Worm (Caenorhabditis elegans) whole organism, young adult: ENCODE measurements around the gene egg-3.

Source experiments
- B0019.2 ChIP-seq: fragments of 200-800 bp; sonication (Bioruptor generic); conservative IDR thresholded peaks from 2 replicates; pipeline ENCODE4 v1.3.6; 2022; ENCODE audit warnings: missing genetic modification reagents, missing genetic modification characterization, missing compliant biosample characterization
- B0035.1 ChIP-seq: sonication (generic microtip); optimal IDR thresholded peaks from 2 replicates; lab custom pipeline; 2016; ENCODE audit warnings: missing genetic modification characterization, mild to moderate bottlenecking, missing compliant biosample characterization, missing genotype, missing genetic modification reagents
- B0261.1 ChIP-seq: sonication (generic microtip); optimal IDR thresholded peaks from 2 replicates; lab custom pipeline; 2016; ENCODE audit warnings: mild to moderate bottlenecking, missing genetic modification characterization, moderate library complexity, missing compliant biosample characterization
- B0336.3 ChIP-seq: fragments of 200-800 bp; sonication (Bioruptor generic); IDR thresholded peaks from 2 replicates; pipeline ENCODE4 v1.3.6; 2022; ENCODE audit warnings: missing genetic modification characterization, missing compliant biosample characterization
- C06A6.2 ChIP-seq: fragments of 200-800 bp; sonication (Bioruptor generic); conservative IDR thresholded peaks from 2 replicates; pipeline ENCODE4 v1.3.6; 2022; ENCODE audit warnings: missing genetic modification characterization, missing compliant biosample characterization
- C17E4.6 ChIP-seq: fragments of 200-800 bp; sonication (Bioruptor generic); IDR thresholded peaks from 2 replicates; pipeline ENCODE4 v1.3.6; 2022; ENCODE audit warnings: missing genetic modification reagents, missing genetic modification characterization, missing compliant biosample characterization
- F22D6.2 ChIP-seq: sonication (generic microtip); optimal IDR thresholded peaks from 2 replicates; lab custom pipeline; 2016; ENCODE audit warnings: mild to moderate bottlenecking, missing genetic modification characterization, missing compliant biosample characterization
- F23B12.7 ChIP-seq: sonication (generic microtip); optimal IDR thresholded peaks from 2 replicates; lab custom pipeline; 2017; ENCODE audit warnings: missing genetic modification characterization, mild to moderate bottlenecking, missing compliant biosample characterization, antibody characterized with exemption, moderate library complexity; ENCODE audit not compliant: insufficient read depth
- F33H1.4 ChIP-seq: fragments of 200-800 bp; sonication (Bioruptor generic); IDR thresholded peaks from 2 replicates; pipeline ENCODE4 v1.3.6; 2022; ENCODE audit warnings: missing genetic modification reagents, missing genetic modification characterization, missing compliant biosample characterization
- F49E8.2 ChIP-seq: sonication (generic microtip); optimal IDR thresholded peaks from 3 replicates; lab custom pipeline; 2017; ENCODE audit warnings: missing genetic modification characterization, mild to moderate bottlenecking, missing compliant biosample characterization, antibody characterized with exemption, moderate library complexity; ENCODE audit not compliant: insufficient read depth
- F52B5.7 ChIP-seq: sonication (generic microtip); optimal IDR thresholded peaks from 2 replicates; lab custom pipeline; 2016; ENCODE audit warnings: mild to moderate bottlenecking, missing genetic modification characterization, missing compliant biosample characterization
- F55B11.4 ChIP-seq: sonication (generic microtip); optimal IDR thresholded peaks from 2 replicates; lab custom pipeline; 2016; ENCODE audit warnings: missing compliant biosample characterization, missing genetic modification characterization, borderline replicate concordance; ENCODE audit not compliant: insufficient read depth
- F57A8.1 ChIP-seq: fragments of 200-800 bp; sonication (Bioruptor generic); optimal IDR thresholded peaks from 2 replicates; lab custom pipeline; 2018; ENCODE audit warnings: mild to moderate bottlenecking, missing genetic modification characterization, moderate library complexity, missing compliant biosample characterization
- F57C9.4 ChIP-seq: sonication (generic microtip); optimal IDR thresholded peaks from 2 replicates; lab custom pipeline; 2017; ENCODE audit warnings: mild to moderate bottlenecking, missing genetic modification characterization, missing compliant biosample characterization
- K11D2.4 ChIP-seq: fragments of 200-800 bp; sonication (Bioruptor generic); IDR thresholded peaks from 2 replicates; pipeline ENCODE4 v1.3.6; 2022; ENCODE audit warnings: missing genetic modification reagents, missing genetic modification characterization, missing compliant biosample characterization
- T07F8.4 ChIP-seq: sonication (generic microtip); optimal IDR thresholded peaks from 2 replicates; lab custom pipeline; 2016; ENCODE audit warnings: mild to moderate bottlenecking, missing genetic modification characterization, moderate library complexity, missing compliant biosample characterization
- Y53F4B.3 ChIP-seq: fragments of 200-800 bp; sonication (Bioruptor generic); IDR thresholded peaks from 2 replicates; pipeline ENCODE4 v1.3.6; 2022; ENCODE audit warnings: missing genetic modification reagents, missing genetic modification characterization, missing compliant biosample characterization
- Y67H2A.10 ChIP-seq: fragments of 200-800 bp; sonication (Bioruptor generic); conservative IDR thresholded peaks from 2 replicates; pipeline ENCODE4 v1.3.6; 2022; ENCODE audit warnings: missing genetic modification reagents, missing genetic modification characterization, missing compliant biosample characterization
- Y79H2A.3 ChIP-seq: fragments of 200-800 bp; sonication (Bioruptor generic); conservative IDR thresholded peaks from 2 replicates; pipeline ENCODE4 v1.3.6; 2022; ENCODE audit warnings: missing genetic modification reagents, missing genetic modification characterization, missing compliant biosample characterization
- aptf-3 ChIP-seq: fragments of 200-800 bp; sonication (Bioruptor generic); IDR thresholded peaks from 2 replicates; pipeline ENCODE4 v1.3.6; 2022; ENCODE audit warnings: missing genetic modification characterization, missing compliant biosample characterization
- athp-1 ChIP-seq: sonication (generic microtip); optimal IDR thresholded peaks from 2 replicates; lab custom pipeline; 2017; ENCODE audit warnings: mild to moderate bottlenecking, missing genetic modification characterization, missing compliant biosample characterization
- attf-5 ChIP-seq: fragments of 200-800 bp; sonication (Bioruptor generic); optimal IDR thresholded peaks from 2 replicates; lab custom pipeline; 2018; ENCODE audit warnings: mild to moderate bottlenecking, missing genetic modification characterization, missing compliant biosample characterization
- ceh-79 ChIP-seq: sonication (generic microtip); optimal IDR thresholded peaks from 2 replicates; lab custom pipeline; 2017; ENCODE audit warnings: mild to moderate bottlenecking, missing genetic modification characterization, missing compliant biosample characterization
- efl-1 ChIP-seq: fragments of 150-350 bp; optimal IDR thresholded peaks from 2 replicates; lab custom pipeline; 2014; ENCODE audit warnings: missing biosample characterization, missing genetic modification reagents, missing genetic modification characterization
- ets-4 ChIP-seq: fragments of 200-800 bp; sonication (Bioruptor generic); optimal IDR thresholded peaks from 2 replicates; lab custom pipeline; 2018; ENCODE audit warnings: mild to moderate bottlenecking, missing genetic modification characterization, missing compliant biosample characterization
- gei-17 ChIP-seq: fragments of 200-800 bp; sonication (Bioruptor generic); optimal IDR thresholded peaks from 2 replicates; lab custom pipeline; 2018; ENCODE audit warnings: mild to moderate bottlenecking, missing genetic modification characterization, missing compliant biosample characterization
- hmg-1.2 ChIP-seq: fragments of 200-800 bp; sonication (Bioruptor generic); IDR thresholded peaks from 2 replicates; pipeline ENCODE4 v1.3.6; 2022; ENCODE audit warnings: missing genetic modification reagents, missing genetic modification characterization, missing compliant biosample characterization
- lag-1 ChIP-seq: fragments of 200-800 bp; sonication (Bioruptor generic); IDR thresholded peaks from 2 replicates; pipeline ENCODE4 v1.3.6; 2022; ENCODE audit warnings: missing genetic modification reagents, missing genetic modification characterization, missing compliant biosample characterization
- let-526 ChIP-seq: fragments of 200-800 bp; sonication (Bioruptor generic); IDR thresholded peaks from 2 replicates; pipeline ENCODE4 v1.3.6; 2022; ENCODE audit warnings: missing genetic modification reagents, missing genetic modification characterization, missing compliant biosample characterization
- lin-26 ChIP-seq: fragments of 200-800 bp; sonication (Bioruptor generic); IDR thresholded peaks from 2 replicates; pipeline ENCODE4 v1.3.6; 2022; ENCODE audit warnings: missing genetic modification reagents, missing genetic modification characterization, missing compliant biosample characterization
- lir-1 ChIP-seq: fragments of 200-800 bp; sonication (Bioruptor generic); conservative IDR thresholded peaks from 2 replicates; pipeline ENCODE4 v1.3.6; 2022; ENCODE audit warnings: missing genetic modification reagents, missing genetic modification characterization, missing compliant biosample characterization
- madf-10 ChIP-seq: sonication (generic microtip); optimal IDR thresholded peaks from 2 replicates; lab custom pipeline; 2016; ENCODE audit warnings: mild to moderate bottlenecking, missing genetic modification characterization, missing compliant biosample characterization
- madf-6 ChIP-seq: fragments of 200-800 bp; sonication (Bioruptor generic); IDR thresholded peaks from 2 replicates; pipeline ENCODE4 v1.3.6; 2022; ENCODE audit warnings: missing genetic modification reagents, missing genetic modification characterization, missing compliant biosample characterization
- mcd-1 ChIP-seq: fragments of 200-800 bp; sonication (Bioruptor generic); IDR thresholded peaks from 2 replicates; pipeline ENCODE4 v1.3.6; 2022; ENCODE audit warnings: missing genetic modification reagents, missing genetic modification characterization, missing compliant biosample characterization
- mel-28 ChIP-seq: sonication (generic microtip); optimal IDR thresholded peaks from 2 replicates; lab custom pipeline; 2016; ENCODE audit warnings: borderline replicate concordance, mild to moderate bottlenecking, missing genetic modification characterization, missing compliant biosample characterization
- mes-4 ChIP-seq: sonication (generic microtip); optimal IDR thresholded peaks from 2 replicates; lab custom pipeline; 2016; ENCODE audit warnings: missing genotype, missing genetic modification characterization, missing compliant biosample characterization
- nfya-1 ChIP-seq: sonication (generic microtip); optimal IDR thresholded peaks from 2 replicates; lab custom pipeline; 2017; ENCODE audit warnings: antibody characterized with exemption, missing compliant biosample characterization, missing genetic modification characterization, borderline replicate concordance; ENCODE audit not compliant: insufficient read depth
- nfya-2 ChIP-seq: fragments of 200-800 bp; sonication (Bioruptor generic); IDR thresholded peaks from 2 replicates; pipeline ENCODE4 v1.3.6; 2022; ENCODE audit warnings: missing genetic modification reagents, missing genetic modification characterization, missing compliant biosample characterization
- nfyb-1 ChIP-seq: fragments of 200-800 bp; sonication (Bioruptor generic); IDR thresholded peaks from 2 replicates; pipeline ENCODE4 v1.3.6; 2022; ENCODE audit warnings: missing genetic modification reagents, missing genetic modification characterization, missing compliant biosample characterization
- nhr-120 ChIP-seq: fragments of 200-800 bp; sonication (Bioruptor generic); IDR thresholded peaks from 2 replicates; pipeline ENCODE4 v1.3.6; 2022; ENCODE audit warnings: missing genetic modification characterization, missing compliant biosample characterization
- nhr-27 ChIP-seq: fragments of 200-800 bp; sonication (Bioruptor generic); optimal IDR thresholded peaks from 2 replicates; lab custom pipeline; 2018; ENCODE audit warnings: mild to moderate bottlenecking, missing genetic modification characterization, moderate library complexity, missing compliant biosample characterization
- nhr-90 ChIP-seq: sonication (generic microtip); optimal IDR thresholded peaks from 2 replicates; lab custom pipeline; 2016; ENCODE audit warnings: missing genotype, mild to moderate bottlenecking, missing genetic modification characterization, missing compliant biosample characterization
- pbrm-1 ChIP-seq: fragments of 200-800 bp; sonication (Bioruptor generic); IDR thresholded peaks from 2 replicates; pipeline ENCODE4 v1.3.6; 2022; ENCODE audit warnings: missing genetic modification reagents, missing genetic modification characterization, missing compliant biosample characterization
- tbp1 ChIP-seq: fragments of 200-800 bp; sonication (Bioruptor generic); optimal IDR thresholded peaks from 2 replicates; lab custom pipeline; 2018; ENCODE audit warnings: mild to moderate bottlenecking, missing genetic modification characterization, missing compliant biosample characterization
- tlf-1 ChIP-seq: fragments of 200-800 bp; sonication (Bioruptor generic); optimal IDR thresholded peaks from 2 replicates; lab custom pipeline; 2018; ENCODE audit warnings: mild to moderate bottlenecking, missing genetic modification characterization, missing compliant biosample characterization
- unc-130 ChIP-seq: sonication (generic microtip); optimal IDR thresholded peaks from 2 replicates; lab custom pipeline; 2016; ENCODE audit warnings: missing genetic modification reagents, missing genetic modification characterization, missing compliant biosample characterization
- zfh-2 ChIP-seq: fragments of 200-800 bp; sonication (Bioruptor generic); conservative IDR thresholded peaks from 2 replicates; pipeline ENCODE4 v1.3.6; 2022; ENCODE audit warnings: missing genetic modification reagents, missing genetic modification characterization, missing compliant biosample characterization
- ztf-26 ChIP-seq: sonication (generic microtip); optimal IDR thresholded peaks from 2 replicates; lab custom pipeline; 2017; ENCODE audit warnings: missing genetic modification characterization, missing compliant biosample characterization

The egg-3 gene

DNA sequence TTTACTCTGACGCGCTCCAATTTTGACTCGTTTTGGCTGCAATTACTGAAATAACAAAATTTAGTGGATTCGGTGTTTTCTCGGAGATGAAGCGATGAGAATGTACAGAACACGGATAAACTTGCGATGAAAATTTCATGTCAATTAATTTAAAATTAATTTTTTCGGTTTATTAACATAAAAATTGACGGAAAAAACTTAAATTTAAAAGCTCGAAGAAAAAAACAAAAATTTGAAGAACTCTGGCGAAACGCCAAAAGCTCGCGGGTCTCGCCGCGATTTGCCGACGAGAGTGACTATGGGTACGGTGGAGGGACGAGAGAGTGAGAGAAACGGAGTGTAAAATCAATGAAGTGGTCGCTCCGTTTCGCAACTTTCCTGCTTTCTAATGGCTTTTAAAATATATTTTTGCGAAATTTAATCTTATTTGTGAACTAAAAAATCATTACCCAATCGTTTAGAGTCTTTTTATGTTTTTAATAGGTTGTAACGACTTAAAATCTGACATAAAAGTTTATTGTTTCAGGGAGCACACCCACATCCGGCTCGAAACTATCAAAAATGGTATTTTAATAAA, 15.5 kb downstream of the egg-3 start, which contains the start of the genes gmps-1 and cap-2 (continued):
- TF ChIP-seq ztf-26 (tag; lab: Kevin White, UChicago) (peak; percentile 91), efl-1 (GFP tag; lab: Kevin White, UChicago) (peak; percentile 45), nhr-27 (no peak), C17E4.6 (peak; percentile 92), nfya-1 (tag; lab: Kevin White, UChicago) (no peak), F23B12.7 (peak; percentile 67), zfh-2 (GFP tag; lab: Robert Waterston, UW) (peak; percentile 91), K11D2.4 (GFP tag; lab: Robert Waterston, UW) (peak; percentile 96), ets-4 (GFP tag; lab: Kevin White, UChicago) (no peak), B0019.2 (GFP tag; lab: Robert Waterston, UW) (peak; percentile 65), F49E8.2 (tag; lab: Kevin White, UChicago) (peak; percentile 85), F55B11.4 (tag; lab: Kevin White, UChicago) (no peak), hmg-1.2 (GFP tag; lab: Robert Waterston, UW) (peak; percentile 88), F57C9.4 (tag; lab: Kevin White, UChicago) (peak; percentile 49), mel-28 (tag; lab: Kevin White, UChicago) (peak; percentile 43), lag-1 (GFP tag; lab: Robert Waterston, UW) (peak; percentile 88; the same call in 1 of the 2 replicates), tbp1 (GFP tag; lab: Kevin White, UChicago) (peak; percentile 74), ceh-79 (tag; lab: Kevin White, UChicago) (no peak), Y67H2A.10 (GFP tag; lab: Robert Waterston, UW) (peak; percentile 64; the same call in 1 of the 2 replicates), mes-4 (tag; lab: Kevin White, UChicago) (no peak), attf-5 (GFP tag; lab: Kevin White, UChicago) (peak; percentile 96), gei-17 (GFP tag; lab: Kevin White, UChicago) (peak; percentile 87), C06A6.2 (GFP tag; lab: Robert Waterston, UW) (peak; percentile 93), aptf-3 (no peak), pbrm-1 (GFP tag; lab: Robert Waterston, UW) (peak; percentile 97), Y53F4B.3 (GFP tag; lab: Robert Waterston, UW) (0 out of 2 replicates have a peak, but pooled peaks have one; percentile 14), let-526 (GFP tag; lab: Robert Waterston, UW) (peak; percentile 92), unc-130 (GFP tag; lab: Kevin White, UChicago) (peak; percentile 52), nhr-90 (tag; lab: Kevin White, UChicago) (peak; percentile 19), F22D6.2 (tag; lab: Kevin White, UChicago) (peak; percentile 79), Y79H2A.3 (GFP tag; lab: Robert Waterston, UW) (no peak), F52B5.7 (peak; percentile 43), madf-6 (GFP tag; lab: Robert Waterston, UW) (peak; percentile 93), B0336.3 (peak; percentile 95), madf-10 (tag; lab: Kevin White, UChicago) (peak; percentile 79), nfya-2 (no peak), mcd-1 (GFP tag; lab: Robert Waterston, UW) (peak; percentile 96), F33H1.4 (GFP tag; lab: Robert Waterston, UW) (peak; percentile 100), tlf-1 (GFP tag; lab: Kevin White, UChicago) (peak; percentile 95), nfyb-1 (GFP tag; lab: Robert Waterston, UW) (peak; percentile 98), nhr-120 (no peak), B0261.1 (tag; lab: Kevin White, UChicago) (peak; percentile 26), F57A8.1 (GFP tag; lab: Kevin White, UChicago) (no peak), T07F8.4 (peak; percentile 62), B0035.1 (peak; percentile 54), athp-1 (tag; lab: Kevin White, UChicago) (peak; percentile 98), lir-1 (GFP tag; lab: Robert Waterston, UW) (peak; percentile 91), lin-26 (GFP tag; lab: Robert Waterston, UW) (peak; percentile 76)
